Fruit fly (Drosophila melanogaster) Kc167 (cell line): Measurements from ENCODE around the gene htt.

Source experiments
- Myc ChIP-seq: fragments of >200 bp; optimal IDR thresholded peaks from 2 replicates; lab custom pipeline; 2017; ENCODE audit warnings: missing external identifiers
- Sin3A ChIP-seq: fragments of >200 bp; optimal IDR thresholded peaks from 2 replicates; lab custom pipeline; 2018; ENCODE audit warnings: missing external identifiers
- h ChIP-seq: fragments of >200 bp; optimal IDR thresholded peaks from 3 replicates; lab custom pipeline; 2018; ENCODE audit warnings: missing external identifiers
- insv ChIP-seq: fragments of >200 bp; optimal IDR thresholded peaks from 3 replicates; lab custom pipeline; 2018; ENCODE audit warnings: missing external identifiers
- psq ChIP-seq: fragments of >200 bp; optimal IDR thresholded peaks from 2 replicates; lab custom pipeline; 2017; ENCODE audit warnings: missing external identifiers
- ttk ChIP-seq: sonication (Bioruptor generic); optimal IDR thresholded peaks from 2 replicates; lab custom pipeline; 2017; ENCODE audit warnings: missing external identifiers

DNA sequence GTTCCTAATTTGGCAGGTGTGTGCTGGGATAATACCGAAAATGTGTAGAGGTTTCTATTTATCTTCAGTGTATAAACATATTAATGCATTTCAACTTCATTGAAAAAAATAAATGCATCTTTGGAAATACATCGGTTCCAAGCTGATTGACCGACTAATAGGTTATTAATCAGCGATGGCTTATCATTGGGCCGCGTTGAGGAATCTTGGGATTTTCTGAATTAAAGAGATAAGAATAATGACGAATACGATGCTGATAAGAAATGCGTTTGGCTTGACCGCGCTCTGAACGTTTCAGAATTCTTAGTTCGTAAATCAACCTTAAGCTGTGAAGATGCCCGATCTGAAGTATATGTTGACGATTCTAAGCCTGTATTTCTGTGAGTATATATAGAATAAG, 25.6 kb upstream of the htt start, which contains the start of gene Sid:
- TF ChIP-seq Myc = no peak
- no peak for TF ChIP-seq psq (lab: Kevin White, UChicago)
- TF ChIP-seq h = no peak
- no peak for TF ChIP-seq insv (lab: Kevin White, UChicago)
- TF ChIP-seq Sin3A (lab: Kevin White, UChicago) = no peak
- no peak for TF ChIP-seq ttk (lab: Kevin White, UChicago)
